Fruit fly (Drosophila melanogaster) whole organism, prepupa: Measurements from ENCODE around the gene Unc-76.

Experiments used
- CG10669 ChIP-seq: fragments of 200-800 bp; sonication (Bioruptor generic); optimal IDR thresholded peaks from 3 replicates; lab custom pipeline; 2018; ENCODE audit warnings: missing biosample characterization, mild to moderate bottlenecking, missing genetic modification characterization, moderate library complexity
- CG11294 ChIP-seq: fragments of 200-800 bp; sonication (Bioruptor generic); IDR thresholded peaks from 2 replicates; pipeline ENCODE4 v1.3.6; 2022; ENCODE audit warnings: missing biosample characterization, missing genetic modification characterization
- CG11762 ChIP-seq: fragments of 200-800 bp; sonication (Bioruptor generic); optimal IDR thresholded peaks from 3 replicates; lab custom pipeline; 2016; ENCODE audit warnings: missing biosample characterization, missing genetic modification characterization; ENCODE audit not compliant: insufficient read depth
- CG11902 ChIP-seq: fragments of 200-800 bp; sonication (Bioruptor generic); optimal IDR thresholded peaks from 3 replicates; lab custom pipeline; 2016; ENCODE audit warnings: missing biosample characterization, missing genetic modification characterization
- CG15336 ChIP-seq: fragments of 200-800 bp; sonication (Bioruptor generic); IDR thresholded peaks from 2 replicates; pipeline ENCODE4 v1.3.6; 2022; ENCODE audit warnings: missing biosample characterization, missing genetic modification characterization
- CG1621 ChIP-seq: fragments of 200-800 bp; sonication (Bioruptor generic); optimal IDR thresholded peaks from 3 replicates; lab custom pipeline; 2018; ENCODE audit warnings: missing biosample characterization, mild to moderate bottlenecking, missing genetic modification characterization
- CG3032 ChIP-seq: fragments of 200-800 bp; optimal IDR thresholded peaks from 2 replicates; lab custom pipeline; 2019; ENCODE audit warnings: missing biosample characterization, mild to moderate bottlenecking, missing genetic modification characterization, moderate library complexity
- CG31627 ChIP-seq: fragments of 200-800 bp; sonication (Bioruptor generic); optimal IDR thresholded peaks from 3 replicates; lab custom pipeline; 2016; ENCODE audit warnings: missing biosample characterization, missing genetic modification characterization
- CG34406 ChIP-seq: fragments of 200-800 bp; sonication (Bioruptor generic); optimal IDR thresholded peaks from 3 replicates; lab custom pipeline; 2016; ENCODE audit warnings: missing biosample characterization, missing genetic modification characterization
- CG3919 ChIP-seq: fragments of 200-800 bp; sonication (Bioruptor generic); optimal IDR thresholded peaks from 3 replicates; lab custom pipeline; 2016; ENCODE audit warnings: missing biosample characterization, missing genetic modification characterization
- CG4318 ChIP-seq: fragments of 200-800 bp; sonication (Bioruptor generic); optimal IDR thresholded peaks from 3 replicates; lab custom pipeline; 2017; ENCODE audit warnings: missing biosample characterization, mild to moderate bottlenecking, missing genetic modification characterization
- CG6163 ChIP-seq: fragments of 200-800 bp; sonication (Bioruptor generic); IDR thresholded peaks from 3 replicates; pipeline ENCODE4 v1.3.6; 2022; ENCODE audit warnings: missing biosample characterization, missing genetic modification characterization
- CG6276 ChIP-seq: fragments of 200-800 bp; sonication (Bioruptor generic); optimal IDR thresholded peaks from 2 replicates; lab custom pipeline; 2017; ENCODE audit warnings: missing biosample characterization, mild to moderate bottlenecking, missing genetic modification characterization
- CG6808 ChIP-seq: fragments of 200-800 bp; sonication (Bioruptor generic); optimal IDR thresholded peaks from 3 replicates; lab custom pipeline; 2017; ENCODE audit warnings: missing biosample characterization, missing genetic modification characterization, mild to moderate bottlenecking, moderate library complexity, missing genetic modification reagents
- CG6854 ChIP-seq: fragments of 200-800 bp; sonication (Bioruptor generic); optimal IDR thresholded peaks from 2 replicates; lab custom pipeline; 2017; ENCODE audit warnings: missing biosample characterization, mild to moderate bottlenecking, missing genetic modification characterization
- CG7368 ChIP-seq: fragments of 200-800 bp; sonication (Bioruptor generic); optimal IDR thresholded peaks from 3 replicates; lab custom pipeline; 2016; ENCODE audit warnings: missing biosample characterization, missing genetic modification characterization
- CG8119 ChIP-seq: fragments of 200-800 bp; sonication (Bioruptor generic); IDR thresholded peaks from 3 replicates; pipeline ENCODE4 v1.3.6; 2022; ENCODE audit warnings: missing biosample characterization, missing genetic modification characterization
- CG8319 ChIP-seq: fragments of 200-800 bp; sonication (Bioruptor generic); optimal IDR thresholded peaks from 3 replicates; lab custom pipeline; 2016; ENCODE audit warnings: missing biosample characterization, missing genetic modification characterization
- CG8632 ChIP-seq: fragments of 200-800 bp; sonication (Bioruptor generic); optimal IDR thresholded peaks from 3 replicates; lab custom pipeline; 2016; ENCODE audit warnings: missing biosample characterization, missing genetic modification characterization
- CG9139 ChIP-seq: fragments of 200-800 bp; sonication (Bioruptor generic); optimal IDR thresholded peaks from 3 replicates; lab custom pipeline; 2017; ENCODE audit warnings: missing biosample characterization, mild to moderate bottlenecking, missing genetic modification characterization
- Eip75B ChIP-seq: fragments of 200-800 bp; sonication (Bioruptor generic); optimal IDR thresholded peaks from 3 replicates; lab custom pipeline; 2016; ENCODE audit warnings: missing biosample characterization, missing genetic modification characterization
- Eip78C ChIP-seq: fragments of 200-800 bp; sonication (Bioruptor generic); peaks from one replicate; lab custom pipeline; 2016; ENCODE audit warnings: missing biosample characterization, missing genetic modification characterization
- Eip93F ChIP-seq: fragments of 200-800 bp; sonication (Bioruptor generic); optimal IDR thresholded peaks from 2 replicates; lab custom pipeline; 2016; ENCODE audit warnings: missing biosample characterization, mild to moderate bottlenecking, missing genetic modification characterization
- Ets21C ChIP-seq: fragments of 200-800 bp; sonication (Bioruptor generic); optimal IDR thresholded peaks from 3 replicates; lab custom pipeline; 2016; ENCODE audit warnings: missing biosample characterization, missing genetic modification characterization
- Gug ChIP-seq: fragments of 200-800 bp; sonication (Bioruptor generic); IDR thresholded peaks from 2 replicates; pipeline ENCODE4 v1.3.6; 2022; ENCODE audit warnings: missing biosample characterization, missing genetic modification characterization
- Hr4 ChIP-seq: fragments of 200-800 bp; sonication (Bioruptor generic); optimal IDR thresholded peaks from 3 replicates; lab custom pipeline; 2016; ENCODE audit warnings: missing biosample characterization, missing genetic modification characterization
- Lpt ChIP-seq: fragments of 200-800 bp; sonication (Bioruptor generic); optimal IDR thresholded peaks from 3 replicates; lab custom pipeline; 2016; ENCODE audit warnings: missing biosample characterization, missing genetic modification characterization
- Met ChIP-seq: fragments of 200-800 bp; sonication (Bioruptor generic); optimal IDR thresholded peaks from 3 replicates; lab custom pipeline; 2016; ENCODE audit warnings: missing biosample characterization, missing genetic modification characterization
- OdsH ChIP-seq: fragments of 200-800 bp; sonication (Bioruptor generic); optimal IDR thresholded peaks from 3 replicates; lab custom pipeline; 2016; ENCODE audit warnings: missing biosample characterization, missing genetic modification characterization
- Smox ChIP-seq: fragments of 200-800 bp; sonication (Bioruptor generic); optimal IDR thresholded peaks from 3 replicates; lab custom pipeline; 2016; ENCODE audit warnings: missing biosample characterization, missing genetic modification characterization
- Sox102F ChIP-seq: fragments of 200-800 bp; sonication (Bioruptor generic); optimal IDR thresholded peaks from 2 replicates; lab custom pipeline; 2016; ENCODE audit warnings: missing biosample characterization, mild to moderate bottlenecking, missing genetic modification characterization
- Sox15 ChIP-seq: fragments of 200-800 bp; sonication (Bioruptor generic); optimal IDR thresholded peaks from 3 replicates; lab custom pipeline; 2016; ENCODE audit warnings: missing biosample characterization, missing genetic modification characterization
- achi ChIP-seq: fragments of 200-800 bp; sonication (Bioruptor generic); optimal IDR thresholded peaks from 3 replicates; lab custom pipeline; 2016; ENCODE audit warnings: missing biosample characterization, missing genetic modification characterization
- acj6 ChIP-seq: fragments of 200-800 bp; sonication (Bioruptor generic); optimal IDR thresholded peaks from 3 replicates; lab custom pipeline; 2016; ENCODE audit warnings: missing biosample characterization, missing genetic modification characterization
- cyc ChIP-seq: fragments of 200-800 bp; sonication (Bioruptor generic); optimal IDR thresholded peaks from 3 replicates; lab custom pipeline; 2016; ENCODE audit warnings: missing biosample characterization, missing genetic modification characterization
- dac ChIP-seq: fragments of 200-800 bp; sonication (Bioruptor generic); optimal IDR thresholded peaks from 2 replicates; lab custom pipeline; 2017; ENCODE audit warnings: missing biosample characterization, mild to moderate bottlenecking, missing genetic modification characterization
- eg ChIP-seq: fragments of 200-800 bp; sonication (Bioruptor generic); IDR thresholded peaks from 3 replicates; pipeline ENCODE4 v1.3.6; 2022; ENCODE audit warnings: missing biosample characterization, missing genetic modification characterization
- fd59A ChIP-seq: fragments of 200-800 bp; sonication (Bioruptor generic); optimal IDR thresholded peaks from 2 replicates; lab custom pipeline; 2017; ENCODE audit warnings: missing biosample characterization, mild to moderate bottlenecking, missing genetic modification characterization, missing genetic modification reagents
- fkh ChIP-seq: fragments of 200-800 bp; sonication (Bioruptor generic); optimal IDR thresholded peaks from 3 replicates; lab custom pipeline; 2017; ENCODE audit warnings: missing biosample characterization, mild to moderate bottlenecking, missing genetic modification characterization, moderate library complexity
- lz ChIP-seq: fragments of 200-800 bp; sonication (Bioruptor generic); optimal IDR thresholded peaks from 3 replicates; lab custom pipeline; 2016; ENCODE audit warnings: missing biosample characterization, missing genetic modification characterization
- net ChIP-seq: fragments of 200-800 bp; sonication (Bioruptor generic); optimal IDR thresholded peaks from 3 replicates; lab custom pipeline; 2016; ENCODE audit warnings: missing biosample characterization, missing genetic modification characterization
- pdm3 ChIP-seq: fragments of 200-800 bp; sonication (Bioruptor generic); optimal IDR thresholded peaks from 3 replicates; lab custom pipeline; 2016; ENCODE audit warnings: missing biosample characterization, missing genetic modification characterization
- spab ChIP-seq: fragments of 200-800 bp; sonication (Bioruptor generic); optimal IDR thresholded peaks from 2 replicates; lab custom pipeline; 2017; ENCODE audit warnings: missing biosample characterization, mild to moderate bottlenecking, missing genetic modification characterization, missing genetic modification reagents
- ss ChIP-seq, 2 experiments: fragments of 200-800 bp; sonication (Bioruptor generic); optimal IDR thresholded peaks; 2 replicates in 1 of 2; 3 replicates in 1 of 2; lab custom pipeline; 2017 to 2018; ENCODE audit warnings: mild to moderate bottlenecking in 2 of 2, missing biosample characterization in 2 of 2, missing genetic modification characterization in 2 of 2, moderate library complexity in 1 of 2
- topi ChIP-seq: fragments of 200-800 bp; sonication (Bioruptor generic); optimal IDR thresholded peaks from 3 replicates; lab custom pipeline; 2016; ENCODE audit warnings: missing biosample characterization, missing genetic modification characterization
- vri ChIP-seq: fragments of 200-800 bp; sonication (Bioruptor generic); optimal IDR thresholded peaks from 3 replicates; lab custom pipeline; 2016; ENCODE audit warnings: missing biosample characterization, mild to moderate bottlenecking, missing genetic modification characterization

The Unc-76 gene

DNA sequence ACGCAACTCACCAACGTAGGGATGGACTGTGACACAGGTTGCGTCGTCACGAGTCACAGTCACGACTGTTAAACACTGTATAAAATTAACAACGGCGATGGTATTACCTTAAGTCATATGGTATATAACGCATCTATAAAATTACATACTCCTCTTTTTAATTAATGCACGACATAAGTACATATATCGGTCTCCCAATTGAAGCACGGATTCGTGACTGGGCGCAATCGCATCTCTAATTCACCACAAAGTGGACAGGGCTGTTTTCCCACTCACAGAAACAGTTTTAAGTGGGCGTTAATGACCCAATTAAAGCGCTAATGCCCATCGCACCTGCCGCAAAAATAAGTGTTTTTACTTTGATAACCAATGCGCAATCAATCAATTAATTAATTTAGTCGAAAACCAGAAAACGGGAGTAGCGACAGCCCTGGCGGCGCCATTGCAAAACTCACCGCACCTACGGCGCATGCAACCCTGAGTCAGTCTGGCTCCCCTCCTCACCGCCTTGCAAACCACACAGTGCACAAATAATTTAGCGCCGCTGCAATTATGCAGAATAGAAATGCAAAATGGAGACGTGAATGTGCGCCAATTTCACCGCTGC, 39.0 kb upstream of the Unc-76 start, which contains the start of gene CG4313 (continued):
- TF ChIP-seq Eip75B (GFP tag; lab: Kevin White, UChicago) (peak; percentile 70), CG8319 (peak; percentile 61), achi (GFP tag; lab: Kevin White, UChicago) (peak; percentile 59), ss (GFP tag; optimal IDR thresholded peaks at IDR 0.05; lab: Kevin White, UChicago) (peak; percentile 7 to 45), vri (GFP tag; lab: Kevin White, UChicago) (peak; percentile 68), spab (GFP tag; lab: Kevin White, UChicago) (peak; percentile 37), Sox102F (GFP tag; lab: Kevin White, UChicago) (peak; percentile 62), CG11902 (GFP tag; lab: Kevin White, UChicago) (peak; percentile 41), lz (GFP tag; lab: Kevin White, UChicago) (peak; percentile 84), CG6163 (no peak; the same call in 2 of the 3 replicates), Hr4 (peak; percentile 64), CG11294 (GFP tag; lab: Robert Waterston, UW) (no peak; the same call in 1 of the 2 replicates), CG6808 (peak; percentile 64), dac (GFP tag; lab: Kevin White, UChicago) (peak; percentile 3), CG15336 (GFP tag; lab: Robert Waterston, UW) (peak; percentile 65), Eip78C (peak; percentile 88), CG7368 (GFP tag; lab: Kevin White, UChicago) (peak; percentile 38), acj6 (GFP tag; lab: Kevin White, UChicago) (peak; percentile 66), eg (GFP tag; lab: Robert Waterston, UW) (no peak; the same call in 1 of the 3 replicates), CG8119 (GFP tag; lab: Robert Waterston, UW) (0 out of 3 replicates have a peak, but pooled peaks have one; percentile 32), CG6854 (GFP tag; lab: Kevin White, UChicago) (no peak), CG6276 (GFP tag; lab: Kevin White, UChicago) (peak; percentile 54), Eip93F (GFP tag; lab: Kevin White, UChicago) (no peak)

DNA sequence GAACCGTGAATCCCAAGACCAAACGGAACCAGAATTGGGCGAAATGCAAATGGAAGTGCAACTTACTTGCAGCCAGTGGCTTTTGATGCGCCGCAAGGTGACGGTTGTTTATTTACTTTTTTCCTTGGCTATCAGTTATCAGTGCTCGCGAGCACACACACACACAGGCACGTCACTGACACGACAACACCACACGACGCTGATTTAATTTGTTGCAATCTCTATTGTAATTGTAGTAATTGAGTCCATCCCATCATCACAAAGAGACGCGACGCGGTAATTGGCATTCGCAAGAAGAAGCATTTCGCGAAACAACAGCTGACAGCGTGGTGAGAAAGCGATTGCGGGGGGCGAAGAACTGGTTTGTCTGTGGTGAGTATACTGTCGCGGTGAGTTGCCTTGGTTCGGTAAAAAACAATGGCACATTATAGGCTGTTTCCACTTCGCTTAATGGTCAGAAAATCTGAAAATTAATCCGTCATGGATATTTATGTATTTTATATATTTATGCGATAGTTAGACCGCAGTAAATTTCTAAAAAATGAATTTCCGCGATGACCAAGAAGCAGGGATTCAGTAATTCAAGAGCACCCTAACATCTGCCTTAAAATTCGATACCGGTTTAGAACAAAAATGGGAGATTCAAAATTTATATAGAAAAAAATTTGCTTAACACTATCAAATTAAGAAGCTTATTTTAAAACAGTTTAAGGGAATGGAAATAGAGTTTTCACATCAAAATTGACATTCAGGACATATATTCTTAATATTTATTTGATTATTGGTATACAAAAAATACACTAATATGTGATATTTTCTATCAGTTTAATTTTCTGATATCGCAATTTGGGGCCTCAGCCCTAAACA, 38.2 kb upstream of the Unc-76 start, which contains the start of the genes Actn and usp:
TSS of gene Actn (minus strand) at position 331 of the 867 bp plus-strand sequence.
TSS of gene usp (minus strand) at position 331 of the 867 bp plus-strand sequence.
- TF ChIP-seq CG10669 = no peak
- peak; percentile 8 for TF ChIP-seq CG1621 (tag; lab: Kevin White, UChicago)
- no peak for TF ChIP-seq CG9139 (GFP tag; lab: Kevin White, UChicago)
- peak; percentile 37 for TF ChIP-seq cyc (GFP tag; lab: Kevin White, UChicago)
- TF ChIP-seq Met (GFP tag; lab: Kevin White, UChicago) = peak; percentile 42
- no peak for TF ChIP-seq Gug
- no peak for TF ChIP-seq CG34406
- TF ChIP-seq achi (GFP tag; lab: Kevin White, UChicago) = no peak
- peak; percentile 30 for TF ChIP-seq net (GFP tag; lab: Kevin White, UChicago)
- TF ChIP-seq Sox15 (GFP tag; lab: Kevin White, UChicago) = no peak
- TF ChIP-seq CG8319 = no peak
- peak; percentile 25 for TF ChIP-seq CG3919
- TF ChIP-seq OdsH = peak; percentile 38
- peak; percentile 44 for TF ChIP-seq pdm3 (GFP tag; lab: Kevin White, UChicago)
- no peak for TF ChIP-seq fd59A (GFP tag; lab: Kevin White, UChicago)
- peak; percentile 11 for TF ChIP-seq fkh (GFP tag; lab: Kevin White, UChicago)
- no peak for TF ChIP-seq CG6276 (GFP tag; lab: Kevin White, UChicago)
- TF ChIP-seq ss (GFP tag; optimal IDR thresholded peaks at IDR 0.05; lab: Kevin White, UChicago) = peak; percentile 11 to 63
- TF ChIP-seq Lpt (GFP tag; lab: Kevin White, UChicago) = no peak
- TF ChIP-seq CG8632 (GFP tag; lab: Kevin White, UChicago) = no peak
- peak; percentile 40 for TF ChIP-seq CG31627
- peak; percentile 43; the same call in 1 of the 3 replicates for TF ChIP-seq CG6163
- peak; percentile 32 for TF ChIP-seq topi (GFP tag; lab: Kevin White, UChicago)
- no peak for TF ChIP-seq CG11762
- TF ChIP-seq CG3032 = peak; percentile 37
- TF ChIP-seq CG11294 (GFP tag; lab: Robert Waterston, UW) = no peak
- no peak for TF ChIP-seq CG7368 (GFP tag; lab: Kevin White, UChicago)
- peak; percentile 45 for TF ChIP-seq Smox (GFP tag; lab: Kevin White, UChicago)
- TF ChIP-seq CG11902 (GFP tag; lab: Kevin White, UChicago) = no peak
- TF ChIP-seq dac (GFP tag; lab: Kevin White, UChicago) = no peak
- TF ChIP-seq Hr4 = peak; percentile 46
- peak; percentile 26 for TF ChIP-seq CG4318 (GFP tag; lab: Kevin White, UChicago)
- TF ChIP-seq eg (GFP tag; lab: Robert Waterston, UW) = peak; percentile 49; the same call in 2 of the 3 replicates
- no peak for TF ChIP-seq Ets21C (GFP tag; lab: Kevin White, UChicago)
